Fruit fly (Drosophila melanogaster): ENCODE measurements around the gene Sarm.

Gene Sarm

dm6 chr3L:8096106-8096558 is 32.5 kb downstream of the Sarm start (continued):
- TF ChIP-seq D (optimal IDR thresholded peaks at IDR 0.05), result no peak
- TF ChIP-seq D (GFP tag; optimal IDR thresholded peaks at IDR 0.05), result peak; percentile 78
- TF ChIP-seq btn (GFP tag; optimal IDR thresholded peaks at IDR 0.05), result peak; percentile 27
- TF ChIP-seq CG3847 (GFP tag; IDR thresholded peaks at IDR 0.05), result peak; percentile 98
- TF ChIP-seq cwo (GFP tag; optimal IDR thresholded peaks at IDR 0.05), result peak; percentile 97
- TF ChIP-seq sob (GFP tag; IDR thresholded peaks at IDR 0.05), result peak; percentile 97
- TF ChIP-seq CG10979 (tag; optimal IDR thresholded peaks at IDR 0.05), result peak; percentile 75
- peak; percentile 98 for TF ChIP-seq Atf6 (GFP tag; IDR thresholded peaks at IDR 0.05)
- peak; percentile 53 for TF ChIP-seq Ets97D (GFP tag; optimal IDR thresholded peaks at IDR 0.05)
- TF ChIP-seq CG10366 (GFP tag; IDR thresholded peaks at IDR 0.05), result peak; percentile 94
- peak; percentile 68 for TF ChIP-seq CG6254 (GFP tag; optimal IDR thresholded peaks at IDR 0.05)
- TF ChIP-seq CG2678 (tag; optimal IDR thresholded peaks at IDR 0.05), result peak; percentile 96
- peak; percentile 78 for TF ChIP-seq disco-r (GFP tag; optimal IDR thresholded peaks at IDR 0.05)
- peak; percentile 74 for TF ChIP-seq CG1792 (GFP tag; optimal IDR thresholded peaks at IDR 0.05)
- TF ChIP-seq CG8765 (GFP tag; IDR thresholded peaks at IDR 0.05), result peak; percentile 61; the same call in 1 of the 2 replicates
- peak; percentile 95 for TF ChIP-seq CG34422 (GFP tag; IDR thresholded peaks at IDR 0.05)
- TF ChIP-seq CG11560 (tag; IDR thresholded peaks at IDR 0.05), result peak; percentile 89
- peak; percentile 96 for TF ChIP-seq Xbp1 (GFP tag; optimal IDR thresholded peaks at IDR 0.05)
- TF ChIP-seq lilli (GFP tag; optimal IDR thresholded peaks at IDR 0.05), result peak; percentile 96
- peak; percentile 99 for TF ChIP-seq Hmr (GFP tag; optimal IDR thresholded peaks at IDR 0.05)
- TF ChIP-seq lbe (GFP tag; optimal IDR thresholded peaks at IDR 0.05), result peak; percentile 53
- peak; percentile 98 for TF ChIP-seq CoRest (tag; optimal IDR thresholded peaks at IDR 0.05)
- TF ChIP-seq p53 (GFP tag; optimal IDR thresholded peaks at IDR 0.05), result peak; percentile 42
- TF ChIP-seq slou (GFP tag; optimal IDR thresholded peaks at IDR 0.05), result peak; percentile 89
- peak; percentile 71 for TF ChIP-seq trh (GFP tag; optimal IDR thresholded peaks at IDR 0.05)
- TF ChIP-seq nmo (GFP tag; optimal IDR thresholded peaks at IDR 0.05), result peak; percentile 93
- peak; percentile 87 for TF ChIP-seq D19A (tag; optimal IDR thresholded peaks at IDR 0.05)
- TF ChIP-seq CHES-1-like (GFP tag; optimal IDR thresholded peaks at IDR 0.05), result peak; percentile 75
- TF ChIP-seq CG10959 (GFP tag; IDR thresholded peaks at IDR 0.05), result peak; percentile 37; the same call in 1 of the 2 replicates
- TF ChIP-seq CG12659 (GFP tag; optimal IDR thresholded peaks at IDR 0.05), result peak; percentile 98
- TF ChIP-seq pfk (GFP tag; optimal IDR thresholded peaks at IDR 0.05), result no peak
- TF ChIP-seq Gug (GFP tag; IDR thresholded peaks at IDR 0.05), result peak; percentile 92; the same call in 3 of the 4 replicates
- TF ChIP-seq HmgZ (tag; optimal IDR thresholded peaks at IDR 0.05), result peak; percentile 97
- no peak for TF ChIP-seq sima (GFP tag; optimal IDR thresholded peaks at IDR 0.05)
- TF ChIP-seq B-H2 (GFP tag; optimal IDR thresholded peaks at IDR 0.05), result peak; percentile 97
- TF ChIP-seq tin (GFP tag; optimal IDR thresholded peaks at IDR 0.05), result peak; percentile 90
- TF ChIP-seq CG15514 (GFP tag; optimal IDR thresholded peaks at IDR 0.05), result peak; percentile 93
- peak; percentile 96 for TF ChIP-seq gsb (GFP tag; IDR thresholded peaks at IDR 0.05)
- peak; percentile 95 for TF ChIP-seq tgo (GFP tag; IDR thresholded peaks at IDR 0.05)
- peak; percentile 67 for TF ChIP-seq Hey (tag; optimal IDR thresholded peaks at IDR 0.05)
- TF ChIP-seq CG3995 (GFP tag; optimal IDR thresholded peaks at IDR 0.05), result peak; percentile 76
- TF ChIP-seq CG4820 (GFP tag; optimal IDR thresholded peaks at IDR 0.05), result peak; percentile 82
- TF ChIP-seq Bteb2 (GFP tag; optimal IDR thresholded peaks at IDR 0.05), result peak; percentile 88
- TF ChIP-seq Lpt (GFP tag; optimal IDR thresholded peaks at IDR 0.05), result no peak
- TF ChIP-seq lmd (GFP tag; IDR thresholded peaks at IDR 0.05), result peak; percentile 97
- TF ChIP-seq Lhr (GFP tag; optimal IDR thresholded peaks at IDR 0.05), result peak; percentile 37
- TF ChIP-seq CG15696 (tag; optimal IDR thresholded peaks at IDR 0.05), result peak; percentile 68
- TF ChIP-seq odd (GFP tag; optimal IDR thresholded peaks at IDR 0.05), result peak; percentile 96
- peak; percentile 79; the same call in 2 of the 3 replicates for TF ChIP-seq jigr1 (GFP tag; IDR thresholded peaks at IDR 0.05)
- TF ChIP-seq ash1 (GFP tag; optimal IDR thresholded peaks at IDR 0.05), result peak; percentile 52
- no peak for TF ChIP-seq ato (GFP tag; IDR thresholded peaks at IDR 0.05; ENCODE audit: partially characterized antibody)

Measured in whole organism, embryonic.